Fruit fly (Drosophila melanogaster) whole organism, embryonic: ENCODE measurements around the gene Iyd.
A peak's percentile ranks its signal among the peaks of the same experiment; 100 is the strongest.

Experiments used
- B-H2 ChIP-seq: fragments of 200-800 bp; sonication (Bioruptor generic); optimal IDR thresholded peaks from 2 replicates; lab custom pipeline; 2018; ENCODE audit warnings: missing biosample characterization, mild to moderate bottlenecking, missing genetic modification characterization
- Bdp1 ChIP-seq: fragments of 200-800 bp; sonication (Bioruptor generic); optimal IDR thresholded peaks from 3 replicates; lab custom pipeline; 2016; ENCODE audit warnings: missing biosample characterization, missing genetic modification characterization
- CG10654 ChIP-seq: fragments of 200-800 bp; sonication (Bioruptor generic); optimal IDR thresholded peaks from 2 replicates; lab custom pipeline; 2016; ENCODE audit warnings: missing biosample characterization, missing genetic modification characterization
- CG11093 ChIP-seq: fragments of 200-800 bp; sonication (Bioruptor generic); IDR thresholded peaks from 3 replicates; pipeline ENCODE4 v1.3.6; 2022; ENCODE audit warnings: missing biosample characterization, missing genetic modification characterization
- CG11723 ChIP-seq: fragments of 200-800 bp; sonication (Bioruptor generic); optimal IDR thresholded peaks from 2 replicates; lab custom pipeline; 2017; ENCODE audit warnings: missing biosample characterization, mild to moderate bottlenecking, missing genetic modification characterization
- CG12659 ChIP-seq: fragments of 200-800 bp; sonication (Bioruptor generic); optimal IDR thresholded peaks from 3 replicates; lab custom pipeline; 2017; ENCODE audit warnings: mild to moderate bottlenecking, missing biosample characterization, missing genetic modification reagents, missing genetic modification characterization
- CG13123 ChIP-seq: fragments of 200-800 bp; sonication (Bioruptor generic); optimal IDR thresholded peaks from 2 replicates; lab custom pipeline; 2016; ENCODE audit warnings: missing biosample characterization, missing genetic modification characterization
- CG14965 ChIP-seq: fragments of 200-800 bp; sonication (Bioruptor generic); optimal IDR thresholded peaks from 2 replicates; lab custom pipeline; 2016; ENCODE audit warnings: missing biosample characterization, missing genetic modification characterization, borderline replicate concordance
- CG1832 ChIP-seq: fragments of 200-800 bp; sonication (Bioruptor generic); optimal IDR thresholded peaks from 2 replicates; lab custom pipeline; 2017; ENCODE audit warnings: missing biosample characterization, mild to moderate bottlenecking, missing genetic modification characterization, inconsistent platforms
- CG18764 ChIP-seq: fragments of 200-800 bp; sonication (Bioruptor generic); optimal IDR thresholded peaks from 3 replicates; lab custom pipeline; 2016; ENCODE audit warnings: missing biosample characterization, missing genetic modification characterization
- CG2678 ChIP-seq: fragments of 200-800 bp; sonication (Bioruptor generic); optimal IDR thresholded peaks from 3 replicates; lab custom pipeline; 2019; ENCODE audit warnings: missing biosample characterization, mild to moderate bottlenecking, missing genetic modification characterization, moderate library complexity
- CG30431 ChIP-seq: fragments of 200-800 bp; sonication (Bioruptor generic); optimal IDR thresholded peaks from 2 replicates; lab custom pipeline; 2017; ENCODE audit warnings: missing biosample characterization, missing genetic modification characterization
- CG4617 ChIP-seq: fragments of 200-800 bp; sonication (Bioruptor generic); optimal IDR thresholded peaks from 3 replicates; lab custom pipeline; 2016; ENCODE audit warnings: missing biosample characterization, missing genetic modification characterization, borderline replicate concordance
- CG6254 ChIP-seq: fragments of 200-800 bp; sonication (Bioruptor generic); optimal IDR thresholded peaks from 3 replicates; lab custom pipeline; 2017; ENCODE audit warnings: mild to moderate bottlenecking, missing biosample characterization, missing genetic modification reagents, missing genetic modification characterization
- CG6654 ChIP-seq: fragments of 200-800 bp; sonication (Bioruptor generic); optimal IDR thresholded peaks from 2 replicates; lab custom pipeline; 2017; ENCODE audit warnings: missing biosample characterization, mild to moderate bottlenecking, missing genetic modification characterization
- CG6683 ChIP-seq: fragments of 200-800 bp; sonication (Bioruptor generic); optimal IDR thresholded peaks from 2 replicates; lab custom pipeline; 2017; ENCODE audit warnings: missing biosample characterization, mild to moderate bottlenecking, missing genetic modification characterization, missing genetic modification reagents
- CTCF ChIP-seq: fragments of 200-800 bp; sonication (Bioruptor generic); optimal IDR thresholded peaks from 2 replicates; lab custom pipeline; 2017; ENCODE audit warnings: missing biosample characterization, mild to moderate bottlenecking, missing genetic modification characterization, moderate library complexity
- Dbx ChIP-seq: fragments of 200-800 bp; sonication (Bioruptor generic); IDR thresholded peaks from 3 replicates; pipeline ENCODE4 v1.3.6; 2022; ENCODE audit warnings: missing biosample characterization, missing genetic modification characterization
- Dip2 ChIP-seq: fragments of 200-800 bp; sonication (Bioruptor generic); IDR thresholded peaks from 2 replicates; pipeline ENCODE4 v1.3.6; 2022; ENCODE audit warnings: missing biosample characterization, missing genetic modification characterization
- ERR ChIP-seq: fragments of 200-800 bp; sonication (Bioruptor generic); optimal IDR thresholded peaks from 2 replicates; lab custom pipeline; 2016; ENCODE audit warnings: missing biosample characterization, missing genetic modification characterization
- Fer3 ChIP-seq: fragments of 200-800 bp; sonication (Bioruptor generic); optimal IDR thresholded peaks from 2 replicates; lab custom pipeline; 2018; ENCODE audit warnings: missing biosample characterization, mild to moderate bottlenecking, missing genetic modification characterization, moderate library complexity
- H2.0 ChIP-seq: fragments of 200-800 bp; sonication (Bioruptor generic); IDR thresholded peaks from 2 replicates; pipeline ENCODE4 v1.3.6; 2022; ENCODE audit warnings: missing biosample characterization, missing genetic modification characterization
- HHEX ChIP-seq: fragments of 200-800 bp; sonication (Bioruptor generic); optimal IDR thresholded peaks from 3 replicates; lab custom pipeline; 2017; ENCODE audit warnings: missing biosample characterization, mild to moderate bottlenecking, missing genetic modification characterization, missing genetic modification reagents
- Lpt ChIP-seq: fragments of >200 bp; optimal IDR thresholded peaks from 2 replicates; lab custom pipeline; 2018; ENCODE audit warnings: missing biosample characterization, missing genetic modification characterization
- Neu2 ChIP-seq: fragments of 200-800 bp; sonication (Bioruptor generic); optimal IDR thresholded peaks from 3 replicates; lab custom pipeline; 2016; ENCODE audit warnings: missing biosample characterization, missing genetic modification characterization, borderline replicate concordance
- Stat92E ChIP-seq, 3 experiments: fragments of >200 bp in 2 of 3; fragments of 200-800 bp in 1 of 3; sonication (Bioruptor generic) in 1 of 3; optimal IDR thresholded peaks; 2 replicates each; lab custom pipeline; 2017 to 2019; ENCODE audit warnings: missing biosample characterization in 3 of 3, missing genetic modification characterization in 3 of 3, mild to moderate bottlenecking in 1 of 3, moderate library complexity in 1 of 3
- Usf ChIP-seq: fragments of 200-800 bp; sonication (Bioruptor generic); optimal IDR thresholded peaks from 2 replicates; lab custom pipeline; 2017; ENCODE audit warnings: missing genotype, missing biosample characterization, missing genetic modification characterization
- YL-1 ChIP-seq: fragments of 200-800 bp; sonication (Bioruptor generic); optimal IDR thresholded peaks from 3 replicates; lab custom pipeline; 2017; ENCODE audit warnings: missing biosample characterization, mild to moderate bottlenecking, missing genetic modification characterization
- ac ChIP-seq: fragments of 200-800 bp; sonication (Bioruptor generic); optimal IDR thresholded peaks from 3 replicates; lab custom pipeline; 2017; ENCODE audit warnings: missing biosample characterization, mild to moderate bottlenecking, missing genetic modification characterization
- az2 ChIP-seq: fragments of 200-800 bp; sonication (Bioruptor generic); optimal IDR thresholded peaks from 3 replicates; lab custom pipeline; 2016; ENCODE audit warnings: missing biosample characterization, missing genetic modification characterization
- bigmax ChIP-seq: fragments of 200-800 bp; sonication (Bioruptor generic); optimal IDR thresholded peaks from 2 replicates; lab custom pipeline; 2018; ENCODE audit warnings: missing biosample characterization, mild to moderate bottlenecking, missing genetic modification characterization
- cad ChIP-seq: fragments of >200 bp; optimal IDR thresholded peaks from 2 replicates; lab custom pipeline; 2017; ENCODE audit warnings: missing biosample characterization, missing genetic modification characterization
- cas ChIP-seq: fragments of 200-800 bp; sonication (Bioruptor generic); IDR thresholded peaks from 2 replicates; pipeline ENCODE4 v1.3.6; 2022; ENCODE audit warnings: missing biosample characterization, missing genetic modification characterization
- da ChIP-seq: fragments of 200-800 bp; sonication (Bioruptor generic); optimal IDR thresholded peaks from 2 replicates; lab custom pipeline; 2016; ENCODE audit warnings: missing biosample characterization, missing genetic modification characterization
- exex ChIP-seq: fragments of 200-800 bp; sonication (Bioruptor generic); optimal IDR thresholded peaks from 4 replicates; lab custom pipeline; 2018; ENCODE audit warnings: missing biosample characterization, mild to moderate bottlenecking, missing genetic modification characterization, moderate library complexity
- gsb-n ChIP-seq: fragments of 200-800 bp; sonication (Bioruptor generic); optimal IDR thresholded peaks from 3 replicates; lab custom pipeline; 2018; ENCODE audit warnings: missing biosample characterization, mild to moderate bottlenecking, missing genetic modification characterization
- jumu ChIP-seq: fragments of 200-800 bp; sonication (Bioruptor generic); optimal IDR thresholded peaks from 3 replicates; lab custom pipeline; 2016; ENCODE audit warnings: missing biosample characterization, missing genetic modification characterization
- kah ChIP-seq: fragments of 200-800 bp; sonication (Bioruptor generic); optimal IDR thresholded peaks from 2 replicates; lab custom pipeline; 2018; ENCODE audit warnings: missing biosample characterization, mild to moderate bottlenecking, missing genetic modification characterization
- ken ChIP-seq: fragments of 200-800 bp; sonication (Bioruptor generic); IDR thresholded peaks from 3 replicates; pipeline ENCODE4 v1.3.6; 2022; ENCODE audit warnings: missing biosample characterization, missing genetic modification characterization
- lmd ChIP-seq: fragments of 200-800 bp; sonication (Bioruptor generic); IDR thresholded peaks from 2 replicates; pipeline ENCODE4 v1.3.6; 2022; ENCODE audit warnings: missing biosample characterization, missing genetic modification characterization
- odd ChIP-seq: fragments of 200-800 bp; sonication (Bioruptor generic); optimal IDR thresholded peaks from 2 replicates; lab custom pipeline; 2017; ENCODE audit warnings: missing biosample characterization, mild to moderate bottlenecking, missing genetic modification characterization
- pros ChIP-seq: fragments of 200-800 bp; sonication (Bioruptor generic); optimal IDR thresholded peaks from 3 replicates; lab custom pipeline; 2019; ENCODE audit warnings: missing biosample characterization, mild to moderate bottlenecking, missing genetic modification characterization, moderate library complexity
- ro ChIP-seq: fragments of 200-800 bp; sonication (Bioruptor generic); IDR thresholded peaks from 2 replicates; pipeline ENCODE4 v1.3.6; 2022; ENCODE audit warnings: missing biosample characterization, missing genetic modification characterization
- row ChIP-seq: fragments of 200-800 bp; sonication (Bioruptor generic); IDR thresholded peaks from 3 replicates; pipeline ENCODE4 v1.3.6; 2022; ENCODE audit warnings: missing biosample characterization, missing genetic modification characterization
- sd ChIP-seq: fragments of 200-800 bp; sonication (Bioruptor generic); optimal IDR thresholded peaks from 3 replicates; lab custom pipeline; 2018; ENCODE audit warnings: missing biosample characterization, mild to moderate bottlenecking, missing genetic modification characterization, moderate library complexity
- sim ChIP-seq: fragments of 200-800 bp; sonication (Bioruptor generic); IDR thresholded peaks from 2 replicates; pipeline ENCODE4 v1.3.6; 2022; ENCODE audit warnings: missing biosample characterization, missing genetic modification characterization
- tio ChIP-seq: fragments of 200-800 bp; sonication (Bioruptor generic); optimal IDR thresholded peaks from 2 replicates; lab custom pipeline; 2017; ENCODE audit warnings: missing biosample characterization, missing genetic modification characterization, inconsistent platforms
- tna ChIP-seq: fragments of 200-800 bp; sonication (Bioruptor generic); IDR thresholded peaks from 2 replicates; pipeline ENCODE4 v1.3.6; 2022; ENCODE audit warnings: missing biosample characterization, missing genetic modification characterization; ENCODE audit not compliant: partially characterized antibody
- zen2 ChIP-seq: fragments of 200-800 bp; sonication (Bioruptor generic); IDR thresholded peaks from 3 replicates; pipeline ENCODE4 v1.3.6; 2022; ENCODE audit warnings: missing biosample characterization, missing genetic modification characterization; ENCODE audit not compliant: partially characterized antibody

Gene Iyd

dm6 chr3L:11118627-11119395 is 22.8 kb upstream of the Iyd start (continued):
- TF ChIP-seq CG11723 (GFP tag; lab: Kevin White, UChicago) = peak; percentile 69
- no peak for TF ChIP-seq tna (GFP tag; lab: Robert Waterston, UW)
- TF ChIP-seq ac (GFP tag; lab: Kevin White, UChicago) = peak; percentile 70
- peak; percentile 18 for TF ChIP-seq az2
- TF ChIP-seq bigmax (GFP tag; lab: Kevin White, UChicago) = peak; percentile 58
- peak; percentile 68 for TF ChIP-seq exex (tag; lab: Kevin White, UChicago)
- peak; percentile 77 for TF ChIP-seq sim (GFP tag; lab: Robert Waterston, UW)
- no peak; the same call in 1 of the 2 replicates for TF ChIP-seq lmd
- peak; percentile 6 for TF ChIP-seq da (GFP tag; lab: Kevin White, UChicago)
- peak in 1 of 3 experiments; percentile 15 for TF ChIP-seq Stat92E (GFP tag; optimal IDR thresholded peaks at IDR 0.05; lab: Kevin White, UChicago)
- TF ChIP-seq cad = no peak
- no peak; the same call in 2 of the 3 replicates for TF ChIP-seq CG11093 (GFP tag; lab: Robert Waterston, UW)
- peak; percentile 40 for TF ChIP-seq CG18764
- TF ChIP-seq Usf (GFP tag; lab: Kevin White, UChicago) = no peak
- peak; percentile 84; the same call in 2 of the 3 replicates for TF ChIP-seq Dbx
- TF ChIP-seq CG13123 = peak; percentile 68
- peak; percentile 91 for TF ChIP-seq YL-1 (GFP tag; lab: Kevin White, UChicago)
- no peak for TF ChIP-seq CG6654 (GFP tag; lab: Kevin White, UChicago)
- TF ChIP-seq CG6254 = peak; percentile 61
- peak; percentile 12 for TF ChIP-seq CG4617 (GFP tag; lab: Kevin White, UChicago)
- TF ChIP-seq H2.0 (GFP tag; lab: Robert Waterston, UW) = peak; percentile 57; the same call in 1 of the 2 replicates
- TF ChIP-seq B-H2 (GFP tag; lab: Kevin White, UChicago) = peak; percentile 92
- peak; percentile 6 for TF ChIP-seq CTCF (GFP tag; lab: Kevin White, UChicago)
- TF ChIP-seq cas (GFP tag; lab: Robert Waterston, UW) = no peak
- peak; percentile 8 for TF ChIP-seq CG10654 (GFP tag; lab: Kevin White, UChicago)
- TF ChIP-seq tio (GFP tag; lab: Kevin White, UChicago) = no peak
- peak; percentile 58 for TF ChIP-seq kah (GFP tag; lab: Kevin White, UChicago)
- TF ChIP-seq odd (GFP tag; lab: Kevin White, UChicago) = peak; percentile 58
- TF ChIP-seq Bdp1 = peak; percentile 4
- no peak for TF ChIP-seq CG14965 (GFP tag; lab: Kevin White, UChicago)
- peak; percentile 39 for TF ChIP-seq jumu (GFP tag; lab: Kevin White, UChicago)
- TF ChIP-seq CG12659 (GFP tag; lab: Kevin White, UChicago) = peak; percentile 56
- no peak for TF ChIP-seq Dip2 (GFP tag; lab: Robert Waterston, UW)
- peak; percentile 57 for TF ChIP-seq gsb-n (tag; lab: Kevin White, UChicago)
- TF ChIP-seq pros = peak; percentile 68
- peak; percentile 77 for TF ChIP-seq CG6683 (GFP tag; lab: Kevin White, UChicago)
- TF ChIP-seq ERR (GFP tag; lab: Kevin White, UChicago) = peak; percentile 17
- no peak for TF ChIP-seq ro
- no peak for TF ChIP-seq CG1832
- no peak for TF ChIP-seq Lpt (GFP tag; lab: Kevin White, UChicago)
- TF ChIP-seq CG30431 = no peak
- peak; percentile 71 for TF ChIP-seq Fer3 (tag; lab: Kevin White, UChicago)
- TF ChIP-seq zen2 (GFP tag; lab: Robert Waterston, UW) = no peak
- no peak for TF ChIP-seq ken (GFP tag; lab: Robert Waterston, UW)
- TF ChIP-seq HHEX (GFP tag; lab: Kevin White, UChicago) = peak; percentile 83
- peak; percentile 84 for TF ChIP-seq CG2678
- peak; percentile 93 for TF ChIP-seq sd (tag; lab: Kevin White, UChicago)
- TF ChIP-seq row = peak; percentile 43
- TF ChIP-seq Neu2 = no peak
